Fruit fly (Drosophila melanogaster) whole organism, embryonic: ENCODE measurements around the gene Traf-like.

Experiments
- Abd-B ChIP-seq: fragments of 200-800 bp; sonication (Bioruptor generic); optimal IDR thresholded peaks from 2 replicates; lab custom pipeline; 2018; ENCODE audit warnings: missing biosample characterization, mild to moderate bottlenecking, missing genetic modification characterization, moderate library complexity
- Antp ChIP-seq: fragments of 200-800 bp; sonication (Bioruptor generic); optimal IDR thresholded peaks from 3 replicates; lab custom pipeline; 2016; ENCODE audit warnings: missing biosample characterization, missing genetic modification characterization
- CG10366 ChIP-seq: fragments of 200-800 bp; sonication (Bioruptor generic); IDR thresholded peaks from 2 replicates; pipeline ENCODE4 v1.3.6; 2022; ENCODE audit warnings: missing biosample characterization, missing genetic modification characterization
- CG10565 ChIP-seq: fragments of 200-800 bp; sonication (Bioruptor generic); optimal IDR thresholded peaks from 3 replicates; lab custom pipeline; 2016; ENCODE audit warnings: missing biosample characterization, mild to moderate bottlenecking, missing genetic modification characterization
- CG10979 ChIP-seq: fragments of 200-800 bp; sonication (Bioruptor generic); optimal IDR thresholded peaks from 2 replicates; lab custom pipeline; 2018; ENCODE audit warnings: missing biosample characterization, mild to moderate bottlenecking, missing genetic modification characterization, moderate library complexity
- CG12071 ChIP-seq: fragments of 200-800 bp; sonication (Bioruptor generic); optimal IDR thresholded peaks from 3 replicates; lab custom pipeline; 2018; ENCODE audit warnings: missing biosample characterization, mild to moderate bottlenecking, missing genetic modification characterization
- CG12155 ChIP-seq: fragments of 200-800 bp; sonication (Bioruptor generic); optimal IDR thresholded peaks from 3 replicates; lab custom pipeline; 2016; ENCODE audit warnings: missing biosample characterization, missing genetic modification characterization
- CG12299 ChIP-seq: fragments of 200-800 bp; sonication (Bioruptor generic); optimal IDR thresholded peaks from 2 replicates; lab custom pipeline; 2018; ENCODE audit warnings: missing biosample characterization, mild to moderate bottlenecking, missing genetic modification characterization
- CG12769 ChIP-seq: fragments of 200-800 bp; sonication (Bioruptor generic); optimal IDR thresholded peaks from 2 replicates; lab custom pipeline; 2019; ENCODE audit warnings: missing biosample characterization, mild to moderate bottlenecking, missing genetic modification characterization, moderate library complexity
- CG13424 ChIP-seq: fragments of 200-800 bp; sonication (Bioruptor generic); optimal IDR thresholded peaks from 2 replicates; lab custom pipeline; 2019; ENCODE audit warnings: missing biosample characterization, mild to moderate bottlenecking, missing genetic modification characterization, moderate library complexity
- CG17328 ChIP-seq: fragments of 200-800 bp; sonication (Bioruptor generic); IDR thresholded peaks from 2 replicates; pipeline ENCODE4 v1.3.6; 2022; ENCODE audit warnings: missing biosample characterization, missing genetic modification characterization
- CG17802 ChIP-seq: fragments of 200-800 bp; sonication (Bioruptor generic); optimal IDR thresholded peaks from 2 replicates; lab custom pipeline; 2018; ENCODE audit warnings: missing biosample characterization, mild to moderate bottlenecking, missing genetic modification characterization, moderate library complexity
- CG2120 ChIP-seq: fragments of 200-800 bp; sonication (Bioruptor generic); optimal IDR thresholded peaks from 3 replicates; lab custom pipeline; 2016; ENCODE audit warnings: missing biosample characterization, missing genetic modification characterization
- CG2129 ChIP-seq: fragments of 200-800 bp; sonication (Bioruptor generic); IDR thresholded peaks from 2 replicates; pipeline ENCODE4 v1.3.6; 2022; ENCODE audit warnings: missing biosample characterization, missing genetic modification characterization; ENCODE audit not compliant: partially characterized antibody
- CG31365 ChIP-seq: fragments of 200-800 bp; sonication (Bioruptor generic); optimal IDR thresholded peaks from 2 replicates; lab custom pipeline; 2018; ENCODE audit warnings: missing biosample characterization, mild to moderate bottlenecking, missing genetic modification characterization
- CG33557 ChIP-seq: fragments of 200-800 bp; sonication (Bioruptor generic); optimal IDR thresholded peaks from 2 replicates; lab custom pipeline; 2019; ENCODE audit warnings: missing biosample characterization, mild to moderate bottlenecking, missing genetic modification characterization, moderate library complexity
- CG3838 ChIP-seq: fragments of 200-800 bp; sonication (Bioruptor generic); optimal IDR thresholded peaks from 3 replicates; lab custom pipeline; 2016; ENCODE audit warnings: missing biosample characterization, missing genetic modification characterization
- CG5245 ChIP-seq: fragments of 200-800 bp; sonication (Bioruptor generic); optimal IDR thresholded peaks from 3 replicates; lab custom pipeline; 2016; ENCODE audit warnings: missing biosample characterization, missing genetic modification characterization
- CG7556 ChIP-seq: fragments of 200-800 bp; sonication (Bioruptor generic); optimal IDR thresholded peaks from 2 replicates; lab custom pipeline; 2017; ENCODE audit warnings: missing biosample characterization, mild to moderate bottlenecking, missing genetic modification characterization
- CG7745 ChIP-seq: fragments of 200-800 bp; sonication (Bioruptor generic); optimal IDR thresholded peaks from 2 replicates; lab custom pipeline; 2018; ENCODE audit warnings: missing biosample characterization, mild to moderate bottlenecking, missing genetic modification characterization, moderate library complexity
- CG8359 ChIP-seq: fragments of 200-800 bp; sonication (Bioruptor generic); optimal IDR thresholded peaks from 2 replicates; lab custom pipeline; 2017; ENCODE audit warnings: missing biosample characterization, mild to moderate bottlenecking, missing genetic modification characterization, borderline replicate concordance
- CG8388 ChIP-seq: fragments of 200-800 bp; sonication (Bioruptor generic); optimal IDR thresholded peaks from 2 replicates; lab custom pipeline; 2019; ENCODE audit warnings: missing biosample characterization, mild to moderate bottlenecking, missing genetic modification characterization, moderate library complexity
- CG8944 ChIP-seq: fragments of 200-800 bp; sonication (Bioruptor generic); optimal IDR thresholded peaks from 3 replicates; lab custom pipeline; 2016; ENCODE audit warnings: missing biosample characterization, missing genetic modification characterization
- CG9215 ChIP-seq: fragments of 200-800 bp; sonication (Bioruptor generic); IDR thresholded peaks from 2 replicates; pipeline ENCODE4 v1.3.6; 2022; ENCODE audit warnings: missing biosample characterization, missing genetic modification characterization
- CG9727 ChIP-seq: fragments of 200-800 bp; sonication (Bioruptor generic); optimal IDR thresholded peaks from 3 replicates; lab custom pipeline; 2017; ENCODE audit warnings: missing biosample characterization, mild to moderate bottlenecking, missing genetic modification characterization
- CG9932 ChIP-seq: fragments of 200-800 bp; sonication (Bioruptor generic); IDR thresholded peaks from 2 replicates; pipeline ENCODE4 v1.3.6; 2022; ENCODE audit warnings: missing biosample characterization, missing genetic modification characterization
- CoRest ChIP-seq: fragments of 200-800 bp; sonication (Bioruptor generic); optimal IDR thresholded peaks from 3 replicates; lab custom pipeline; 2018; ENCODE audit warnings: missing biosample characterization, mild to moderate bottlenecking, missing genetic modification characterization, moderate library complexity
- H2.0 ChIP-seq: fragments of 200-800 bp; sonication (Bioruptor generic); IDR thresholded peaks from 2 replicates; pipeline ENCODE4 v1.3.6; 2022; ENCODE audit warnings: missing biosample characterization, missing genetic modification characterization
- HLH3B ChIP-seq: fragments of 200-800 bp; sonication (Bioruptor generic); IDR thresholded peaks from 2 replicates; pipeline ENCODE4 v1.3.6; 2022; ENCODE audit warnings: missing biosample characterization, missing genetic modification characterization
- HmgZ ChIP-seq: fragments of 200-800 bp; sonication (Bioruptor generic); optimal IDR thresholded peaks from 2 replicates; lab custom pipeline; 2018; ENCODE audit warnings: missing biosample characterization, mild to moderate bottlenecking, missing genetic modification characterization
- MBD-R2 ChIP-seq: fragments of 200-800 bp; sonication (Bioruptor generic); IDR thresholded peaks from 2 replicates; pipeline ENCODE4 v1.3.6; 2022; ENCODE audit warnings: missing biosample characterization, missing genetic modification characterization
- Mad ChIP-seq: fragments of 200-800 bp; sonication (Bioruptor generic); optimal IDR thresholded peaks from 2 replicates; lab custom pipeline; 2016; ENCODE audit warnings: missing biosample characterization, missing genetic modification characterization
- Mes4 ChIP-seq: fragments of 200-800 bp; sonication (Bioruptor generic); optimal IDR thresholded peaks from 2 replicates; lab custom pipeline; 2016; ENCODE audit warnings: missing biosample characterization, missing genetic modification characterization
- Myb ChIP-seq: fragments of 200-800 bp; sonication (Bioruptor generic); optimal IDR thresholded peaks from 2 replicates; lab custom pipeline; 2016; ENCODE audit warnings: missing biosample characterization, missing genetic modification characterization
- NFAT ChIP-seq: fragments of 200-800 bp; sonication (Bioruptor generic); IDR thresholded peaks from 2 replicates; pipeline ENCODE4 v1.3.6; 2022; ENCODE audit warnings: missing biosample characterization, missing genetic modification characterization
- Six4 ChIP-seq: fragments of 200-800 bp; sonication (Bioruptor generic); optimal IDR thresholded peaks from 2 replicates; lab custom pipeline; 2016; ENCODE audit warnings: missing biosample characterization, missing genetic modification characterization
- ase ChIP-seq: fragments of 200-800 bp; sonication (Bioruptor generic); IDR thresholded peaks from 3 replicates; pipeline ENCODE4 v1.3.6; 2022; ENCODE audit warnings: missing biosample characterization, missing genetic modification characterization
- bsh ChIP-seq, 2 experiments: fragments of 200-800 bp; sonication (Bioruptor generic); optimal IDR thresholded peaks; 2 replicates each; lab custom pipeline; 2017 to 2018; ENCODE audit warnings: mild to moderate bottlenecking in 2 of 2, missing biosample characterization in 2 of 2, missing genetic modification characterization in 2 of 2, moderate library complexity in 1 of 2
- chn ChIP-seq: fragments of 200-800 bp; sonication (Bioruptor generic); optimal IDR thresholded peaks from 2 replicates; lab custom pipeline; 2016; ENCODE audit warnings: missing biosample characterization, missing genetic modification characterization
- grau ChIP-seq: fragments of 200-800 bp; optimal IDR thresholded peaks from 3 replicates; lab custom pipeline; 2019; ENCODE audit warnings: missing biosample characterization, mild to moderate bottlenecking, missing genetic modification characterization, moderate library complexity
- hb ChIP-seq: fragments of 200-800 bp; sonication (Bioruptor generic); IDR thresholded peaks from 3 replicates; pipeline ENCODE4 v1.3.6; 2022; ENCODE audit warnings: missing biosample characterization, missing genetic modification characterization; ENCODE audit not compliant: partially characterized antibody
- hbn ChIP-seq: fragments of 200-800 bp; sonication (Bioruptor generic); IDR thresholded peaks from 2 replicates; pipeline ENCODE4 v1.3.6; 2022; ENCODE audit warnings: missing biosample characterization, missing genetic modification characterization; ENCODE audit not compliant: partially characterized antibody
- her ChIP-seq: fragments of 200-800 bp; sonication (Bioruptor generic); optimal IDR thresholded peaks from 2 replicates; lab custom pipeline; 2016; ENCODE audit warnings: missing biosample characterization, missing genetic modification characterization
- lab ChIP-seq: fragments of 200-800 bp; sonication (Bioruptor generic); optimal IDR thresholded peaks from 3 replicates; lab custom pipeline; 2017; ENCODE audit warnings: missing biosample characterization, missing genetic modification characterization, mild to moderate bottlenecking, moderate library complexity, missing genetic modification reagents
- mirr ChIP-seq: fragments of 200-800 bp; sonication (Bioruptor generic); optimal IDR thresholded peaks from 3 replicates; lab custom pipeline; 2018; ENCODE audit warnings: missing biosample characterization, mild to moderate bottlenecking, missing genetic modification characterization
- slbo ChIP-seq: fragments of 200-800 bp; sonication (Bioruptor generic); IDR thresholded peaks from 2 replicates; pipeline ENCODE4 v1.3.6; 2022; ENCODE audit warnings: missing biosample characterization, missing genetic modification characterization
- slou ChIP-seq: fragments of 200-800 bp; sonication (Bioruptor generic); optimal IDR thresholded peaks from 3 replicates; lab custom pipeline; 2016; ENCODE audit warnings: missing biosample characterization, missing genetic modification characterization
- stwl ChIP-seq: fragments of 200-800 bp; sonication (Bioruptor generic); optimal IDR thresholded peaks from 3 replicates; lab custom pipeline; 2018; ENCODE audit warnings: missing biosample characterization, mild to moderate bottlenecking, missing genetic modification characterization, moderate library complexity
- unpg ChIP-seq: fragments of 200-800 bp; sonication (Bioruptor generic); optimal IDR thresholded peaks from 3 replicates; lab custom pipeline; 2018; ENCODE audit warnings: missing biosample characterization, mild to moderate bottlenecking, missing genetic modification characterization, moderate library complexity
- wdn ChIP-seq: fragments of 200-800 bp; sonication (Bioruptor generic); IDR thresholded peaks from 2 replicates; pipeline ENCODE4 v1.3.6; 2022; ENCODE audit warnings: missing biosample characterization, missing genetic modification characterization
- yki ChIP-seq: fragments of >200 bp; optimal IDR thresholded peaks from 3 replicates; lab custom pipeline; 2018

The Traf-like gene

dm6 chrX:16385942-16386392, 28.9 kb upstream of the Traf-like start (continued):
- peak; percentile 52 for TF ChIP-seq CG7556
- TF ChIP-seq bsh (GFP tag; optimal IDR thresholded peaks at IDR 0.05; lab: Kevin White, UChicago) = no peak
- TF ChIP-seq mirr = peak; percentile 38
- no peak for TF ChIP-seq CG33557 (GFP tag; lab: Kevin White, UChicago)
- TF ChIP-seq Mad (GFP tag; lab: Kevin White, UChicago) = no peak
- TF ChIP-seq stwl (tag; lab: Kevin White, UChicago) = no peak
- no peak for TF ChIP-seq CG10565 (GFP tag; lab: Kevin White, UChicago)
- TF ChIP-seq CG10979 (tag; lab: Kevin White, UChicago) = peak; percentile 5
- TF ChIP-seq CG17328 (GFP tag; lab: Robert Waterston, UW) = no peak
- no peak for TF ChIP-seq Six4 (GFP tag; lab: Kevin White, UChicago)
- peak; percentile 35 for TF ChIP-seq CG13424 (tag; lab: Kevin White, UChicago)
- TF ChIP-seq grau (tag; lab: Kevin White, UChicago) = peak; percentile 52
- TF ChIP-seq hb (GFP tag; lab: Robert Waterston, UW) = no peak
- TF ChIP-seq HLH3B (GFP tag; lab: Robert Waterston, UW) = no peak
- no peak for TF ChIP-seq NFAT (GFP tag; lab: Robert Waterston, UW)
- TF ChIP-seq CoRest (tag; lab: Kevin White, UChicago) = peak; percentile 51
- TF ChIP-seq slou = no peak
- no peak for TF ChIP-seq yki
- no peak for TF ChIP-seq CG8388 (GFP tag; lab: Kevin White, UChicago)
- no peak for TF ChIP-seq CG12071 (GFP tag; lab: Kevin White, UChicago)
- 0 out of 2 replicates have a peak, but pooled peaks have one; percentile 19 for TF ChIP-seq MBD-R2 (GFP tag; lab: Robert Waterston, UW)
- peak; percentile 44 for TF ChIP-seq CG9727 (GFP tag; lab: Kevin White, UChicago)
- TF ChIP-seq ase (GFP tag; lab: Robert Waterston, UW) = no peak
- TF ChIP-seq CG7745 (tag; lab: Kevin White, UChicago) = no peak
- peak; percentile 31 for TF ChIP-seq HmgZ (tag; lab: Kevin White, UChicago)
- no peak for TF ChIP-seq Abd-B
- peak; percentile 3 for TF ChIP-seq CG31365
- peak; percentile 50 for TF ChIP-seq CG9932 (GFP tag; lab: Robert Waterston, UW)
- TF ChIP-seq hbn (GFP tag; lab: Robert Waterston, UW) = no peak
- TF ChIP-seq Myb (GFP tag; lab: Kevin White, UChicago) = no peak
- no peak for TF ChIP-seq her
- no peak for TF ChIP-seq CG12769 (tag; lab: Kevin White, UChicago)
- TF ChIP-seq CG8944 (GFP tag; lab: Kevin White, UChicago) = no peak
- TF ChIP-seq CG3838 (GFP tag; lab: Kevin White, UChicago) = no peak
- peak; percentile 63 for TF ChIP-seq CG2120
- TF ChIP-seq chn (GFP tag; lab: Kevin White, UChicago) = no peak
- TF ChIP-seq CG9215 (GFP tag; lab: Robert Waterston, UW) = no peak
- TF ChIP-seq wdn (GFP tag; lab: Robert Waterston, UW) = no peak
- no peak for TF ChIP-seq CG12299 (tag; lab: Kevin White, UChicago)
- no peak for TF ChIP-seq Antp (GFP tag; lab: Kevin White, UChicago)
- no peak for TF ChIP-seq CG8359
- no peak for TF ChIP-seq CG10366 (GFP tag; lab: Robert Waterston, UW)
- TF ChIP-seq Mes4 (GFP tag; lab: Kevin White, UChicago) = no peak
- no peak for TF ChIP-seq CG5245
- no peak for TF ChIP-seq H2.0 (GFP tag; lab: Robert Waterston, UW)
- peak; percentile 27 for TF ChIP-seq unpg (GFP tag; lab: Kevin White, UChicago)
- peak; percentile 74 for TF ChIP-seq lab (GFP tag; lab: Kevin White, UChicago)
- no peak for TF ChIP-seq CG12155 (GFP tag; lab: Kevin White, UChicago)
- peak; percentile 47; the same call in 1 of the 2 replicates for TF ChIP-seq slbo (GFP tag; lab: Robert Waterston, UW)
- TF ChIP-seq CG17802 (tag; lab: Kevin White, UChicago) = no peak
- no peak for TF ChIP-seq CG2129
